Worm (Caenorhabditis elegans): Measurements from ENCODE around the gene trpp-12.

The trpp-12 gene

DNA sequence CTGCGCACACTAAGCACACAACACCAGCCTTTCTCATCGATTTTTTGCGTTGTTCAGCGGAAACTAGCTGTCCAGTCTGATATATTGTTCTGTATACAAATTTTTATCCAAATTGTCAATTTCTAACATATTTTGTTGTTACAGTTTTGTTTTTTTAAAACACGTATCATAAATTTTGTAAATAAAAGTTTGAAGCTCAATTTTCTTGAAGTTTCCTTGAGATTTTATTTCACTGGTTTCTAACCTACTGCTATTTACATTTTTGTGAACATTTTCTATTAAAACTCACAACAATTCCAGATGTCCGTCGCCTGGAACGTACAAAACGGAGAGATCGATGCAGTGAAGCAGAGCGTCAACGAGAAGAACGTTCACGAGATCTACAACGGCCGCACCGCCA lies 2.3 kb upstream of the trpp-12 start, which contains the start of gene mtpn-1:
mtpn-1 (plus strand) TSS at position 301 of the 400 bp plus-strand sequence.
- TF ChIP-seq tbx-2 (tag; optimal IDR thresholded peaks at IDR 0.05) (no peak), madf-2 (tag; optimal IDR thresholded peaks at IDR 0.05) (no peak), unc-42 (tag; optimal IDR thresholded peaks at IDR 0.05) (no peak), rnt-1 (tag; optimal IDR thresholded peaks at IDR 0.05) (no peak), ceh-45 (GFP tag; IDR thresholded peaks at IDR 0.05) (no peak), syd-9 (tag; optimal IDR thresholded peaks at IDR 0.05) (no peak), hlh-15 (tag; optimal IDR thresholded peaks at IDR 0.05) (no peak)

DNA sequence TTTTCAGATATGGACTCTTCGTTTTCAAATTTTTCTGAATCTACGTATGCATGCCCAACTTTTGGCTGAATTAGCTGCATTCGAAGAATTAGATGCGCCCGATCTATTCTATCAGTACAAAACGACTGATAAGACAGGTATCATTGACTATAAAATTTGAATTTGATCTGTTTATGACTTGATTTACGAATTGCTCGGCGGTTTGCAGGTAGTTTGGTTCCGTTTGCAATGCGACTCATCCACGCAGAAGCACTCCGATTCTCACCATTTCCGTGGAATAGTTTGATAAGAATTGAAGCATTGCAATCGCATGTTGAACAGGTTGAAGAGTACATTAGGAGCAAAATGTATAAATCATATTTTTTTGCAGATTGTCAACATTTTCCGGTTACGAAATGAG lies 1.5 kb downstream of the trpp-12 start:
- TF ChIP-seq tbx-2 (tag; optimal IDR thresholded peaks at IDR 0.05) (no peak), unc-55 (GFP tag; optimal IDR thresholded peaks at IDR 0.05) (no peak), ets-4 (tag; optimal IDR thresholded peaks at IDR 0.05) (no peak), hlh-6 (tag; optimal IDR thresholded peaks at IDR 0.05) (no peak), sox-4 (tag; optimal IDR thresholded peaks at IDR 0.05) (no peak), nfya-1 (tag; optimal IDR thresholded peaks at IDR 0.05) (no peak), npax-4 (tag; optimal IDR thresholded peaks at IDR 0.05) (no peak), pax-1 (tag; optimal IDR thresholded peaks at IDR 0.05) (no peak), ceh-45 (GFP tag; IDR thresholded peaks at IDR 0.05) (no peak), ceh-31 (tag; optimal IDR thresholded peaks at IDR 0.05) (no peak), tbx-7 (tag; optimal IDR thresholded peaks at IDR 0.05) (no peak), madf-2 (tag; optimal IDR thresholded peaks at IDR 0.05) (no peak)

DNA sequence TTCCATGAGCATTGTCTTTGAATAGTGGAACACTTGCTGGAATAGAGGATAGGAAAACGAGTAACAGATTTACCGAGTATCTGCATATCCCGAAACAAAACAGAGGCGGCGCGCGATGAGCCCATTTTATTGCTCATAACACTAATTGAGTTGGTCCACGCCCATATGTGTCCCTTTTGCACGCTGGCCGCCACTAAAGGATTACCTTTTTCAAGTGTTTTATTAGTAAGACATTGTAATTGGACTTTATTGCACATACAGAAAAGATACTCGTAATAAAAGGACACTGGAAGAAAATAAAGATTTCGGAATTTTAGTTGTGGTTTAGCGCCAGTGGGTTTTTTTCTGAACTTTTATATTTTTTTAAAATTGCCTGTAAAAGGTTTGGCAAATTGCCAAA lies 3.8 kb downstream of the trpp-12 start, which contains the start of gene hlh-15:
hlh-15 (minus strand) TSS at position 101 of the 400 bp plus-strand sequence.
- no peak for TF ChIP-seq ceh-45 (GFP tag; IDR thresholded peaks at IDR 0.05)
- TF ChIP-seq ttx-3 (tag; optimal IDR thresholded peaks at IDR 0.05): no peak
- TF ChIP-seq pqm-1 (tag; optimal IDR thresholded peaks at IDR 0.05): no peak
- no peak for TF ChIP-seq ceh-30 (tag; optimal IDR thresholded peaks at IDR 0.05)
- no peak for TF ChIP-seq ceh-14 (tag; optimal IDR thresholded peaks at IDR 0.05)
- TF ChIP-seq Y22D7AL.16 (tag; optimal IDR thresholded peaks at IDR 0.05): no peak
- TF ChIP-seq pat-9 (tag; optimal IDR thresholded peaks at IDR 0.05): no peak
- no peak for TF ChIP-seq odd-2 (tag; optimal IDR thresholded peaks at IDR 0.05)
- TF ChIP-seq ztf-16 (tag; optimal IDR thresholded peaks at IDR 0.05): no peak
- no peak for TF ChIP-seq ceh-34 (tag; optimal IDR thresholded peaks at IDR 0.05)
- TF ChIP-seq F13H6.1 (tag; optimal IDR thresholded peaks at IDR 0.05): no peak
- no peak for TF ChIP-seq che-1 (tag; optimal IDR thresholded peaks at IDR 0.05)
- TF ChIP-seq ets-4 (tag; optimal IDR thresholded peaks at IDR 0.05): no peak

DNA sequence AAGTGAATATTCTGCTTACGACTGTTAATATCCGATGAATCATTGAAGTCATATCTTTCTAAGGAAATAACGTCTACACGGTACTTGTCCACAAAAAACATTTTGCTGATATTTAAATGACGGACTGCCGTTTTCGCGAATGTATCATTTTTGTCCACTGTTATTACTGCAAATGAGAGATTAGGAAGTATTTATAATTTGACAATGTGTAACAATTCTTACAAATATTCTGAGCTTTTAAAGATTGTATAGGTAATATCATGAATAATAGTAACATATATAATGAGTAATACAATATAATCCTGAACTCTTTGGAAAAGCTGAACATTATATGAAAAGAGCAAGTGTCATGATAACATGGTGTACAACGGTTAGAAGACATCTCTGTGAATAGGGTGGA lies 10.3 kb downstream of the trpp-12 start, which contains the start of gene glr-7:
glr-7 (minus strand) TSS at position 101 of the 400 bp plus-strand sequence.
- TF ChIP-seq ahr-1 (tag; optimal IDR thresholded peaks at IDR 0.05) (no peak), syd-9 (tag; optimal IDR thresholded peaks at IDR 0.05) (no peak), rnt-1 (tag; optimal IDR thresholded peaks at IDR 0.05) (no peak), tbx-2 (tag; optimal IDR thresholded peaks at IDR 0.05) (no peak), ceh-48 (tag; optimal IDR thresholded peaks at IDR 0.05) (no peak), pat-9 (tag; optimal IDR thresholded peaks at IDR 0.05) (no peak), ets-4 (tag; optimal IDR thresholded peaks at IDR 0.05) (no peak), K09A11.1 (tag; optimal IDR thresholded peaks at IDR 0.05; ENCODE audit: insufficient read depth) (no peak), ceh-19 (GFP tag; optimal IDR thresholded peaks at IDR 0.05) (no peak), unc-3 (GFP tag; conservative IDR thresholded peaks at IDR 0.05) (no peak), unc-3 (tag; optimal IDR thresholded peaks at IDR 0.05) (no peak), pag-3 (tag; optimal IDR thresholded peaks at IDR 0.05; ENCODE audit: borderline replicate concordance) (no peak), hlh-13 (GFP tag; optimal IDR thresholded peaks at IDR 0.05) (no peak), ref-2 (tag; optimal IDR thresholded peaks at IDR 0.05) (no peak), K02D7.2 (tag; optimal IDR thresholded peaks at IDR 0.05) (no peak), ceh-31 (tag; optimal IDR thresholded peaks at IDR 0.05) (no peak), sox-4 (tag; optimal IDR thresholded peaks at IDR 0.05) (no peak), unc-55 (GFP tag; optimal IDR thresholded peaks at IDR 0.05) (no peak), ceh-30 (tag; optimal IDR thresholded peaks at IDR 0.05) (no peak), pha-4 (tag; optimal IDR thresholded peaks at IDR 0.05) (no peak), mec-3 (tag; optimal IDR thresholded peaks at IDR 0.05; ENCODE audit: borderline replicate concordance) (no peak)
